Fruit fly (Drosophila melanogaster): ENCODE measurements around the gene NELF-B.

dm6 chrX:7693423-7693822, 34.7 kb downstream of the NELF-B start:
- no peak for TF ChIP-seq br (GFP tag; optimal IDR thresholded peaks at IDR 0.05)
- no peak for TF ChIP-seq h (GFP tag; optimal IDR thresholded peaks at IDR 0.05)
- no peak for TF ChIP-seq fru (GFP tag; optimal IDR thresholded peaks at IDR 0.05)
- no peak for TF ChIP-seq foxo (GFP tag; optimal IDR thresholded peaks at IDR 0.05)
- no peak for TF ChIP-seq CrebA (GFP tag; optimal IDR thresholded peaks at IDR 0.05; ENCODE audit: borderline replicate concordance)
